Fruit fly (Drosophila melanogaster) whole organism, wandering third instar larva: ENCODE data around the gene CG34012.
A peak's percentile ranks its signal among the peaks of the same experiment; 100 is the strongest.

Source experiments
- Abd-B ChIP-seq: fragments of >200 bp; optimal IDR thresholded peaks from 2 replicates; lab custom pipeline; 2017; ENCODE audit warnings: missing biosample characterization, missing genetic modification characterization
- CG32264 ChIP-seq: fragments of 200-800 bp; sonication (Bioruptor generic); optimal IDR thresholded peaks from 2 replicates; lab custom pipeline; 2016; ENCODE audit warnings: missing biosample characterization, missing genetic modification characterization
- CG9705 ChIP-seq: fragments of 200-800 bp; sonication (Bioruptor generic); optimal IDR thresholded peaks from 2 replicates; lab custom pipeline; 2018; ENCODE audit warnings: missing biosample characterization, mild to moderate bottlenecking, missing genetic modification characterization
- CrebA ChIP-seq: fragments of 200-800 bp; sonication (Bioruptor generic); optimal IDR thresholded peaks from 2 replicates; lab custom pipeline; 2016; ENCODE audit warnings: missing biosample characterization, mild to moderate bottlenecking, missing genetic modification characterization, borderline replicate concordance
- Dfd ChIP-seq: fragments of >200 bp; optimal IDR thresholded peaks from 2 replicates; lab custom pipeline; 2017; ENCODE audit warnings: missing biosample characterization, missing genetic modification characterization
- Dif ChIP-seq: fragments of 200-275, 200-300 bp; sonication (Bioruptor generic); optimal IDR thresholded peaks from 2 replicates; lab custom pipeline; 2018; ENCODE audit warnings: missing biosample characterization, missing genetic modification characterization; ENCODE audit not compliant: partially characterized antibody
- GATAd ChIP-seq: sonication (Bioruptor generic); optimal IDR thresholded peaks from 2 replicates; lab custom pipeline; 2016; ENCODE audit warnings: missing biosample characterization, missing genetic modification characterization
- HLH106 ChIP-seq: fragments of 200-800 bp; optimal IDR thresholded peaks from 3 replicates; lab custom pipeline; 2019; ENCODE audit warnings: missing biosample characterization, mild to moderate bottlenecking, missing genetic modification characterization, moderate library complexity
- Hnf4 ChIP-seq: fragments of 200-800 bp; sonication (Bioruptor generic); optimal IDR thresholded peaks from 2 replicates; lab custom pipeline; 2016; ENCODE audit warnings: missing biosample characterization, mild to moderate bottlenecking, missing genetic modification characterization
- Hr78 ChIP-seq: fragments of >200 bp; optimal IDR thresholded peaks from 2 replicates; lab custom pipeline; 2017; ENCODE audit warnings: missing biosample characterization, missing genetic modification characterization
- Hr83 ChIP-seq: fragments of 200-300 bp; sonication (Bioruptor generic); optimal IDR thresholded peaks from 2 replicates; lab custom pipeline; 2016; ENCODE audit warnings: missing biosample characterization, mild to moderate bottlenecking, missing genetic modification characterization, moderate library complexity; ENCODE audit not compliant: poor library complexity, severe bottlenecking
- Jra ChIP-seq: sonication (Bioruptor generic); optimal IDR thresholded peaks from 2 replicates; lab custom pipeline; 2016; ENCODE audit warnings: missing biosample characterization, missing genetic modification characterization
- Mio ChIP-seq: sonication (Bioruptor generic); optimal IDR thresholded peaks from 2 replicates; lab custom pipeline; 2016; ENCODE audit warnings: missing biosample characterization, missing genetic modification characterization
- Myc ChIP-seq: fragments of >200 bp; optimal IDR thresholded peaks from 2 replicates; lab custom pipeline; 2017
- N ChIP-seq: fragments of >200 bp; optimal IDR thresholded peaks from 2 replicates; lab custom pipeline; 2018; ENCODE audit warnings: missing biosample characterization, missing external identifiers, missing genetic modification characterization
- OdsH ChIP-seq: fragments of 200-800 bp; sonication (Bioruptor generic); optimal IDR thresholded peaks from 2 replicates; lab custom pipeline; 2016; ENCODE audit warnings: missing biosample characterization, mild to moderate bottlenecking, missing genetic modification characterization
- Rel ChIP-seq, 2 experiments: fragments of 200-800 bp; sonication (Bioruptor generic) in 1 of 2; optimal IDR thresholded peaks; 2 replicates in 1 of 2; 3 replicates in 1 of 2; lab custom pipeline; 2016 to 2019; ENCODE audit warnings: mild to moderate bottlenecking in 2 of 2, missing biosample characterization in 2 of 2, missing genetic modification characterization in 2 of 2, moderate library complexity in 1 of 2
- Sp1 ChIP-seq: fragments of 200-800 bp; sonication (Bioruptor generic); optimal IDR thresholded peaks from 3 replicates; lab custom pipeline; 2019; ENCODE audit warnings: missing biosample characterization, mild to moderate bottlenecking, missing genetic modification characterization, moderate library complexity
- Vsx2 ChIP-seq: fragments of 200-300, 225-300 bp; sonication (Bioruptor generic); optimal IDR thresholded peaks from 2 replicates; lab custom pipeline; 2018; ENCODE audit warnings: missing biosample characterization, missing genetic modification characterization; ENCODE audit not compliant: partially characterized antibody
- br ChIP-seq: fragments of 200-800 bp; sonication (Bioruptor generic); optimal IDR thresholded peaks from 2 replicates; lab custom pipeline; 2016; ENCODE audit warnings: missing biosample characterization, missing genetic modification characterization
- brk ChIP-seq: fragments of 200-800 bp; sonication (Bioruptor generic); optimal IDR thresholded peaks from 2 replicates; lab custom pipeline; 2016; ENCODE audit warnings: missing biosample characterization, mild to moderate bottlenecking, missing genetic modification characterization
- dl ChIP-seq, 2 experiments: fragments of 175-275, 200-275 bp in 1 of 2; fragments of 200-275 bp in 1 of 2; sonication (Bioruptor generic); optimal IDR thresholded peaks; lab custom pipeline; 2018; ENCODE audit warnings: mild to moderate bottlenecking in 2 of 2, missing biosample characterization in 2 of 2, missing genetic modification characterization in 2 of 2, moderate library complexity in 2 of 2; ENCODE audit not compliant: partially characterized antibody in 2 of 2, insufficient read depth in 1 of 2
- dmrt93B ChIP-seq: fragments of 200-800 bp; sonication (Bioruptor generic); optimal IDR thresholded peaks from 2 replicates; lab custom pipeline; 2018; ENCODE audit warnings: missing biosample characterization, mild to moderate bottlenecking, missing genetic modification characterization
- dsf ChIP-seq: sonication (Bioruptor generic); optimal IDR thresholded peaks from 2 replicates; lab custom pipeline; 2016; ENCODE audit warnings: missing biosample characterization, missing genetic modification characterization, borderline replicate concordance
- ey ChIP-seq: fragments of 200-800 bp; sonication (Bioruptor generic); optimal IDR thresholded peaks from 2 replicates; lab custom pipeline; 2016; ENCODE audit warnings: missing biosample characterization, missing genetic modification characterization
- foxo ChIP-seq, 2 experiments: fragments of 200-800 bp; sonication (Bioruptor generic); optimal IDR thresholded peaks; 2 replicates in 1 of 2; 3 replicates in 1 of 2; lab custom pipeline; 2016 to 2017; ENCODE audit warnings: missing biosample characterization in 2 of 2, missing genetic modification characterization in 2 of 2
- fru ChIP-seq: fragments of 200-800 bp; sonication (Bioruptor generic); optimal IDR thresholded peaks from 3 replicates; lab custom pipeline; 2016; ENCODE audit warnings: missing biosample characterization, mild to moderate bottlenecking, missing genetic modification characterization
- h ChIP-seq: fragments of 200-800 bp; sonication (Bioruptor generic); optimal IDR thresholded peaks from 3 replicates; lab custom pipeline; 2016; ENCODE audit warnings: missing biosample characterization, mild to moderate bottlenecking, missing genetic modification characterization
- jim ChIP-seq: fragments of 175-275, 200-325 bp; sonication (Bioruptor generic); optimal IDR thresholded peaks from 2 replicates; lab custom pipeline; 2016; ENCODE audit warnings: missing biosample characterization, mild to moderate bottlenecking, missing genetic modification characterization
- lola ChIP-seq: fragments of >200 bp; optimal IDR thresholded peaks from 2 replicates; lab custom pipeline; 2017; ENCODE audit warnings: missing biosample characterization, missing genetic modification characterization
- pan ChIP-seq: fragments of >200 bp; optimal IDR thresholded peaks from 2 replicates; lab custom pipeline; 2017
- psq ChIP-seq: fragments of 200-800 bp; sonication (Bioruptor generic); optimal IDR thresholded peaks from 3 replicates; lab custom pipeline; 2017; ENCODE audit warnings: missing biosample characterization, mild to moderate bottlenecking, missing genetic modification characterization, moderate library complexity
- rgr ChIP-seq: fragments of 200-800 bp; sonication (Bioruptor generic); optimal IDR thresholded peaks from 3 replicates; lab custom pipeline; 2016; ENCODE audit warnings: missing biosample characterization, mild to moderate bottlenecking, missing genetic modification characterization
- sage ChIP-seq: fragments of 200-800 bp; sonication (Bioruptor generic); optimal IDR thresholded peaks from 2 replicates; lab custom pipeline; 2016; ENCODE audit warnings: missing biosample characterization, mild to moderate bottlenecking, missing genetic modification characterization
- sv ChIP-seq: fragments of 200-800 bp; sonication (Bioruptor generic); optimal IDR thresholded peaks from 3 replicates; lab custom pipeline; 2016; ENCODE audit warnings: missing biosample characterization, missing genetic modification characterization
- tai ChIP-seq: sonication (Bioruptor generic); optimal IDR thresholded peaks from 2 replicates; lab custom pipeline; 2016; ENCODE audit warnings: missing biosample characterization, missing genetic modification characterization
- usp ChIP-seq: fragments of >200 bp; optimal IDR thresholded peaks from 2 replicates; lab custom pipeline; 2017; ENCODE audit warnings: missing biosample characterization, missing genetic modification characterization
- woc ChIP-seq: sonication (Bioruptor generic); optimal IDR thresholded peaks from 2 replicates; lab custom pipeline; 2016; ENCODE audit warnings: missing biosample characterization, mild to moderate bottlenecking, missing genetic modification characterization

The CG34012 gene

DNA sequence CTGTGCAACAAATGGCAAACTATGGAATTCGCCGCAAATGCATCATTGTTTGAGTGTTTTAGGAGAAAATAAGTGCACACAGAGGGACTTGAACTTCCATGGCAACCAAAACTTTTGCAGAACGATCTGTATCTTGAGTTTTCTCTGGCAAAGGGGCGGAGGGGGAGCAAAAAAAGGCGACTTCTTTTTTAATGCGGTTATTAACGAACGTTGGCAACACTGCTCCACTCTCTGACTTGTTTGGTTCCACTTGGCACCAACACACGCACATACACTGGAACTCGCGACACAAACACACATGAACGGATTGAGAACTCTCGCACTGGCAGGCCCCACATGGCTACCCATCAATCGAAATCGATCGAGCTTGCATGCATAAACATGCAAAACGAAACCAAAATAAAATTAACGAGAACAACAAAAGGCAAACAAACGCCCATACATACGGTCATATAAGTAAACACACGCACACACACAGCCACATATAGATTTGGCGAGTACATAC, 10.1 kb upstream of the CG34012 start:
- TF ChIP-seq Hr78 (GFP tag; lab: Kevin White, UChicago) (no peak), CG9705 (GFP tag; lab: Kevin White, UChicago) (no peak), Hr83 (GFP tag; lab: Kevin White, UChicago) (no peak), psq (GFP tag; lab: Kevin White, UChicago) (peak; percentile 41), woc (GFP tag; lab: Kevin White, UChicago) (no peak), dsf (no peak), jim (GFP tag; lab: Kevin White, UChicago) (peak; percentile 42), ey (GFP tag; lab: Kevin White, UChicago) (peak; percentile 18), HLH106 (peak; percentile 30), dmrt93B (GFP tag; lab: Kevin White, UChicago) (peak; percentile 6), CrebA (GFP tag; lab: Kevin White, UChicago) (no peak), dl (GFP tag; optimal IDR thresholded peaks at IDR 0.05; lab: Kevin White, UChicago; ENCODE audit: insufficient read depth in 1 of 2, partially characterized antibody in 2 of 2) (no peak), Abd-B (GFP tag; lab: Kevin White, UChicago) (no peak), lola (GFP tag; lab: Kevin White, UChicago) (no peak)

- TF ChIP-seq dsf = no peak
- no peak for TF ChIP-seq ey (GFP tag; lab: Kevin White, UChicago)
- no peak for TF ChIP-seq pan
- no peak for TF ChIP-seq GATAd
- no peak for TF ChIP-seq CG32264 (GFP tag; lab: Kevin White, UChicago)
- TF ChIP-seq Rel (GFP tag; optimal IDR thresholded peaks at IDR 0.05; lab: Kevin White, UChicago) = no peak
- no peak for TF ChIP-seq Rel (tag; optimal IDR thresholded peaks at IDR 0.05; lab: Kevin White, UChicago)
- peak; percentile 27 for TF ChIP-seq rgr (GFP tag; lab: Kevin White, UChicago)
- TF ChIP-seq br (GFP tag; lab: Kevin White, UChicago) = no peak
- TF ChIP-seq Sp1 (GFP tag; lab: Kevin White, UChicago) = peak; percentile 16
- TF ChIP-seq Hr78 (GFP tag; lab: Kevin White, UChicago) = no peak
- TF ChIP-seq psq (GFP tag; lab: Kevin White, UChicago) = peak; percentile 46
- peak; percentile 28 for TF ChIP-seq OdsH (GFP tag; lab: Kevin White, UChicago)
- TF ChIP-seq Hr83 (GFP tag; lab: Kevin White, UChicago) = peak; percentile 1
- no peak for TF ChIP-seq fru (GFP tag; lab: Kevin White, UChicago)
- TF ChIP-seq N (GFP tag; lab: Kevin White, UChicago) = no peak
- peak; percentile 43 for TF ChIP-seq h (GFP tag; lab: Kevin White, UChicago)
- TF ChIP-seq HLH106 = no peak
- TF ChIP-seq CG9705 (GFP tag; lab: Kevin White, UChicago) = peak; percentile 23
- peak; percentile 11 for TF ChIP-seq Hnf4 (GFP tag; lab: Kevin White, UChicago)
- TF ChIP-seq woc (GFP tag; lab: Kevin White, UChicago) = no peak
- peak; percentile 69 for TF ChIP-seq Dif (GFP tag; lab: Kevin White, UChicago)
- TF ChIP-seq Dfd = no peak
- TF ChIP-seq dl (GFP tag; optimal IDR thresholded peaks at IDR 0.05; lab: Kevin White, UChicago; ENCODE audit: insufficient read depth in 1 of 2, partially characterized antibody in 2 of 2) = peak in 1 of 2 experiments; percentile 51
- no peak for TF ChIP-seq Myc (lab: Kevin White, UChicago)
- peak; percentile 33 for TF ChIP-seq sage (GFP tag; lab: Kevin White, UChicago)
- TF ChIP-seq Vsx2 (GFP tag; lab: Kevin White, UChicago) = no peak
- TF ChIP-seq tai (GFP tag; lab: Kevin White, UChicago) = no peak
- TF ChIP-seq foxo (GFP tag; optimal IDR thresholded peaks at IDR 0.05; lab: Kevin White, UChicago) = peak in 1 of 2 experiments; percentile 25
- no peak for TF ChIP-seq Mio (GFP tag; lab: Kevin White, UChicago)
- TF ChIP-seq brk (GFP tag; lab: Kevin White, UChicago) = no peak
- no peak for TF ChIP-seq CrebA (GFP tag; lab: Kevin White, UChicago)
- no peak for TF ChIP-seq Abd-B (GFP tag; lab: Kevin White, UChicago)
- peak; percentile 34 for TF ChIP-seq sv (GFP tag; lab: Kevin White, UChicago)
- TF ChIP-seq usp = no peak
- no peak for TF ChIP-seq jim (GFP tag; lab: Kevin White, UChicago)
- peak; percentile 6 for TF ChIP-seq Jra (GFP tag; lab: Kevin White, UChicago)
- no peak for TF ChIP-seq lola (GFP tag; lab: Kevin White, UChicago)
- TF ChIP-seq dmrt93B (GFP tag; lab: Kevin White, UChicago) = no peak
These were observed 9.5 kb upstream of the CG34012 start for dm6 chr3L:11118627-11119395.
